Fruit fly (Drosophila melanogaster): ENCODE measurements around the gene Exo84.

The Exo84 gene

DNA sequence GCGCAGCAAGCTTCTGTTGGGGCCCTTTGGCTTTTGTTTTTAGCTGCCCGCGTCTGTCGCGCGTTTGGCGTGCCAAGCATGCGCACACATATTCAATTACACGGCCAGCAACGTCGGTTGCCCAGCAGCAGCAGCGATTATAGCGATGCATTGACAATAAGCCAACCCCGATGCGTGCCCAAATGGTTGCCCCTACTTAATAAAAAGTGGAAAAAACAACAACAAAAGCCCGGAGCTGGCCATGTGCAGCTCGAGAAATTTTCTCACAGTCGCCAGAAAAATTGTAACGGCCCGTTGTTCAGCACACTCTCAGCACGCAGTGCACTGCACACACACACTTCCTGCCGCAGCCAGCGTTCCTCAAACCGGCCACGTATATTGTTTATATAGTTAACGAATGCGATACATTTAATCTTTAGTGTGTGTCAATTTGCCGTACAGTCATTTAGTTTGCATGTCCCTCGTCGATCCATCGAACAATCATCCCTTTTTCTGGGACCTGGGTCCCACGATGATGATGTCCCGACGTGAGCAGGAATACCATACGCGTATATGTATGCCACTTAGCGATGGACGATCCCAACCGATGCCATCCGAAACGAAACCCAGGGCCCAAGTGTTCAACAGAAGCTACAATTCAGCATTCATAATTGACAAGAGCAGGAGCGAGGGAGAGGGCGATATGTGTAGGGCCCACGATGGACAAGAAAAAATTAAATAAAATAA lies 17.3 kb downstream of the Exo84 start (continued):
- no peak for TF ChIP-seq bcd (GFP tag; optimal IDR thresholded peaks at IDR 0.05)
- TF ChIP-seq cad (GFP tag; optimal IDR thresholded peaks at IDR 0.05): no peak
- no peak for TF ChIP-seq CG10959 (GFP tag; IDR thresholded peaks at IDR 0.05)
- TF ChIP-seq bbx (GFP tag; IDR thresholded peaks at IDR 0.05; ENCODE audit: partially characterized antibody): no peak
- no peak for TF ChIP-seq CG2889 (GFP tag; IDR thresholded peaks at IDR 0.05)
- no peak for TF ChIP-seq CG13424 (tag; optimal IDR thresholded peaks at IDR 0.05)
- no peak for TF ChIP-seq CG6654 (GFP tag; optimal IDR thresholded peaks at IDR 0.05)
- no peak for TF ChIP-seq CG11695 (GFP tag; IDR thresholded peaks at IDR 0.05)
- no peak for TF ChIP-seq D19B (GFP tag; optimal IDR thresholded peaks at IDR 0.05)
- TF ChIP-seq BEAF-32 (GFP tag; optimal IDR thresholded peaks at IDR 0.05): no peak
- TF ChIP-seq pnt (GFP tag; optimal IDR thresholded peaks at IDR 0.05): no peak
- TF ChIP-seq CG12236 (GFP tag; optimal IDR thresholded peaks at IDR 0.05): no peak
- TF ChIP-seq CG10267 (tag; optimal IDR thresholded peaks at IDR 0.05): no peak
- TF ChIP-seq kah (GFP tag; optimal IDR thresholded peaks at IDR 0.05): peak; percentile 60
- TF ChIP-seq CG8290 (GFP tag; optimal IDR thresholded peaks at IDR 0.05): no peak
- no peak for TF ChIP-seq CG8290 (tag; optimal IDR thresholded peaks at IDR 0.05)
- no peak for TF ChIP-seq Xbp1 (GFP tag; optimal IDR thresholded peaks at IDR 0.05)
- TF ChIP-seq tup (GFP tag; optimal IDR thresholded peaks at IDR 0.05): no peak
- no peak for TF ChIP-seq schlank (tag; optimal IDR thresholded peaks at IDR 0.05)
- TF ChIP-seq C15 (GFP tag; IDR thresholded peaks at IDR 0.05): no peak
- no peak for TF ChIP-seq CkIIα-i1 (GFP tag; IDR thresholded peaks at IDR 0.05)

DNA sequence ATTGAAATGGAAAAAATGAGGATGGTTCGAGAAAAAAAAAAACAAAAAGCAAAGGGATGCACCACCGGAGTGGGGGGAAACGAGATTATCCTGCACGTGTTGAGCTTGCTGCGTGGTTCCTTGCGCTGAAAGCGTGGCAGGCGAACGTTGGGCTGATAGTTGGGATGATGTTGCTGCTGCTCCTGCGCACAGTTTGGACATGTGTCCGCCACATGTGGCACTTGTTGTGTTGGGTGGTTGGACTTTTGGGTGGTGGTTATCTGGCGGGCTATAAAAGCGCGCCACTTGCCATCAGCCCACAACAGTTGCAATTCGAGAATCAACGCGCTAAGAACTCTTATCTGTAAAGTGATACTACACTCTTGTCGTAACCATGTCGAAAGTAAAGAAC lies 19.5 kb downstream of the Exo84 start:
- TF ChIP-seq CG32772 (GFP tag; IDR thresholded peaks at IDR 0.05) (0 out of 2 replicates have a peak, but pooled peaks have one; percentile 15), scrt (GFP tag; optimal IDR thresholded peaks at IDR 0.05) (peak; percentile 16), Dad (GFP tag; optimal IDR thresholded peaks at IDR 0.05) (no peak), ewg (GFP tag; optimal IDR thresholded peaks at IDR 0.05) (peak; percentile 72), dysf (GFP tag; IDR thresholded peaks at IDR 0.05) (no peak), CG12391 (tag; optimal IDR thresholded peaks at IDR 0.05) (no peak), pros (GFP tag; optimal IDR thresholded peaks at IDR 0.05) (peak; percentile 41), Hey (tag; optimal IDR thresholded peaks at IDR 0.05) (peak; percentile 93), twi (tag; optimal IDR thresholded peaks at IDR 0.05) (peak; percentile 74), slou (GFP tag; optimal IDR thresholded peaks at IDR 0.05) (no peak)

DNA sequence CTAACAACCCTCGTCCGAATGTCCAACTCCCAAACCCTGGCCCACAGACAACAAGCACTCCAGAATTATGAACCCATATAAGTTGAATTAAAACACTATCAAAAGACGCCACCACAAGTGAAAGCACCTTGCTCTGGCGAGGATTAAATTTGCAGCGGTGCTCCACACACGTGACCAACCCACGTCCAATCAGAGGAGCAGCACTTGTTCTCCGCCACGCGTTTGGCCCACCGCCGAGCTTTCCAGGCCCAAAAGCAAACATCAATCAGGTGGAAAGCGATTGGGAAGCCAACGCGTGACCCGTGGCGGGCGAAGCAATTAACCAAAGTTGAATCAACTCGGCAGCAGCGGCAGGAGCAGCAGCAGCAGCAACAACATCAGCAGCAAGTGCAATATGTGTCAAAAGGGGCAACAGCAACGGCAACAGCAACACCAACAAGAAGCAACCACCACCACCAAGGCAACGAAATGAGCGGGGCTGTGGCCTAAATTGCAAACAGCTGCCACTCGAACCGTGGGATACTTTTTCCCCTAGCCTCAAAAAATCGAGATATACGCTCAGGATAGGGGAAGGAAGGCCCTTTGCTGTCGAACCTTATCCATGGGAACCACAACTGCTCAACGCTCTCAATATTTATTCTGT lies 20.0 kb downstream of the Exo84 start:
- peak; percentile 100 for TF ChIP-seq Hey (tag; optimal IDR thresholded peaks at IDR 0.05)
- peak; percentile 30 for TF ChIP-seq CG8281 (tag; optimal IDR thresholded peaks at IDR 0.05)
- no peak for TF ChIP-seq zf30C (GFP tag; optimal IDR thresholded peaks at IDR 0.05)
- peak; percentile 87 for TF ChIP-seq Kr (GFP tag; optimal IDR thresholded peaks at IDR 0.05)
- TF ChIP-seq CG11085 (GFP tag; IDR thresholded peaks at IDR 0.05): no peak
- TF ChIP-seq tll (GFP tag; optimal IDR thresholded peaks at IDR 0.05): peak in 1 of 2 experiments; percentile 44
- peak; percentile 72 for TF ChIP-seq da (GFP tag; optimal IDR thresholded peaks at IDR 0.05)
- TF ChIP-seq ab (GFP tag; optimal IDR thresholded peaks at IDR 0.05): no peak
- TF ChIP-seq HLHmδ (GFP tag; optimal IDR thresholded peaks at IDR 0.05): peak; percentile 57
- peak; percentile 46 for TF ChIP-seq sens (GFP tag)
- TF ChIP-seq z (GFP tag; IDR thresholded peaks at IDR 0.05): peak; percentile 47; the same call in 1 of the 3 replicates
- TF ChIP-seq nerfin-1 (tag; optimal IDR thresholded peaks at IDR 0.05): peak; percentile 54
- no peak for TF ChIP-seq gt (GFP tag; IDR thresholded peaks at IDR 0.05)
- no peak for TF ChIP-seq CG10462 (GFP tag; optimal IDR thresholded peaks at IDR 0.05)
- no peak for TF ChIP-seq H2.0 (GFP tag; IDR thresholded peaks at IDR 0.05)
- TF ChIP-seq ac (GFP tag; optimal IDR thresholded peaks at IDR 0.05): peak; percentile 63
- TF ChIP-seq CG2199 (GFP tag; IDR thresholded peaks at IDR 0.05): peak; percentile 65; the same call in 1 of the 3 replicates
- no peak for TF ChIP-seq CG1603 (tag; optimal IDR thresholded peaks at IDR 0.05)
- no peak for TF ChIP-seq Xrp1 (GFP tag; IDR thresholded peaks at IDR 0.05)

All from whole organism, embryonic.